Worm (Caenorhabditis elegans) whole organism, L1 larva: ENCODE measurements around the gene nars-2.

ENCODE experiments used
- C16A3.4 ChIP-seq: fragments of 150-350 bp; optimal IDR thresholded peaks from 2 replicates; lab custom pipeline; 2014; ENCODE audit warnings: missing biosample characterization, missing genetic modification characterization
- aly-2 ChIP-seq: fragments of 150-350 bp; optimal IDR thresholded peaks from 2 replicates; lab custom pipeline; 2014; ENCODE audit warnings: missing biosample characterization, missing genetic modification characterization
- nhr-11 ChIP-seq: fragments of 150-350 bp; optimal IDR thresholded peaks from 2 replicates; lab custom pipeline; 2014; ENCODE audit warnings: missing biosample characterization, missing genetic modification characterization
- nhr-12 ChIP-seq: sonication (generic microtip); optimal IDR thresholded peaks from 2 replicates; lab custom pipeline; 2017; ENCODE audit warnings: missing biosample characterization, missing genetic modification characterization

DNA sequence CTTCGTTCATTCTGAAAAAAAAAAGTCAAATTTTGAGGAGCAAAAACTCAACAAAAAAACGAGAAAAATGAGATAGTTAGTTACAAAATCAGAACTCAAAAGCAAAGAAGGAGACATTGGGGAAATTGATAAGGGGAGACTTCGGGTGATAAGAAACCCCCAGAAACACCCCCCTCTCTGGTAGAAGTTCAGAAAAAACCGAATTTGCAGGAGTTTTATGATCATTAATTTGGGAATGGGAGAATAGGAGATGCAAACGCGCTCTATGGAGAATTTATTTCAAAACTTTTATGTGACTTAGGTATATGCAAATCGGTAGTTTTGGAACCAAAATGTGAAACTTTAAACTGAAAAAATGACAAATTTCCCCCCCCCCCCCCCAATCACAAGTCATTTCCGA lies 58.0 kb downstream of the nars-2 start, which contains the start of gene sbp-1:
- TF ChIP-seq C16A3.4 (tag; lab: Kevin White, UChicago) (no peak), nhr-12 (no peak), nhr-11 (tag; lab: Kevin White, UChicago) (no peak), aly-2 (tag; lab: Kevin White, UChicago) (no peak)
